Worm (Caenorhabditis elegans): ENCODE results near the gene Y51A2A.16.
"Not testable (repeated sequence)": the region's sequence is repeated elsewhere in the genome, so short reads cannot be mapped to it uniquely, and the experiment has no call there.

Gene Y51A2A.16

DNA sequence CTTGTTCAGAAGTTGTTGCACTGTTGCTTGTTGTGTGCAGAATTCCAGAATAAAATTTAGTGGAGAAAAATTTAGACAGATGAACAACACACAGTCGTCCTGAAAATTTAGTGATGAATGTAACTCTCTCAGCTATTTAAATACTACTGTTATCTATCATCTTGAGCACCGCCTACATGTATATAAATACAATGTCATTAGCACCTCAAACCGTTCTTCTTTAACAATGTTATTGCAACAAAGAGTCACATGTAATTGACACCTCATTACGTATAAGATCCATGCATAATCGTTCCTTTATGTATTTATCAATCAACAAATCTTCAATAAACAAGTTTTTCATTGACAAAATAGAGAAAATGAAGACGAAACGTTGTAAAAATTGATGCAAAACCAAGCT is at the start of gene Y51A2A.16:
Y51A2A.16 (minus strand) TSS at position 101 of the 400 bp plus-strand sequence.
- TF ChIP-seq him-1 (tag; optimal IDR thresholded peaks at IDR 0.05) (no peak), W03F9.2 (tag; optimal IDR thresholded peaks at IDR 0.05) (no peak), dao-5 (tag; optimal IDR thresholded peaks at IDR 0.05) (no peak)

- TF ChIP-seq him-1 (tag; optimal IDR thresholded peaks at IDR 0.05): no peak
- no peak for TF ChIP-seq dao-5 (tag; optimal IDR thresholded peaks at IDR 0.05)
- no peak for TF ChIP-seq W03F9.2 (tag; optimal IDR thresholded peaks at IDR 0.05)
Measured at ce11 chrV:18324525-18324924, 43.8 kb upstream of the Y51A2A.16 start.

DNA sequence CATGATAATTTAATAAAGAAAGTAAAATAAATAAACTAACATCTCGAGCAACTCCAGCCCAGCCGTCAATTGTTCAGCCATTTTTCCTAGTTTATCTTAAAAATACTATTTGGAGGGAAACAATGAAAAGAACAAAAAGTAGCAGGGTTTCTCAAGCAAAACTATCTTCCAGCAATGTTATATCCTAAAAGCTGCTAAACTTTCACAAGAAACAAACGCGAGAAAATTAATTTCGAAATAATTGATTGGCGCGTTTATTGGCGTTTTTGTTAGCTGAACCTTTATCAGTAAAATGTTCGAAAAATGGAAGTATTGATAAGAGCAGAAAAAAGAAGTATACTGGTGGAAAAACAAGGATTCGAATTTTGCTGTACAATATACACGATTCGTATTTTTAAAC is 42.6 kb upstream of the Y51A2A.16 start, which contains the start of gene B0462.5:
B0462.5 (minus strand) TSS at position 101 of the 400 bp plus-strand sequence.
- no peak for TF ChIP-seq W03F9.2 (tag; optimal IDR thresholded peaks at IDR 0.05)
- TF ChIP-seq dao-5 (tag; optimal IDR thresholded peaks at IDR 0.05): no peak
- no peak for TF ChIP-seq him-1 (tag; optimal IDR thresholded peaks at IDR 0.05)

DNA sequence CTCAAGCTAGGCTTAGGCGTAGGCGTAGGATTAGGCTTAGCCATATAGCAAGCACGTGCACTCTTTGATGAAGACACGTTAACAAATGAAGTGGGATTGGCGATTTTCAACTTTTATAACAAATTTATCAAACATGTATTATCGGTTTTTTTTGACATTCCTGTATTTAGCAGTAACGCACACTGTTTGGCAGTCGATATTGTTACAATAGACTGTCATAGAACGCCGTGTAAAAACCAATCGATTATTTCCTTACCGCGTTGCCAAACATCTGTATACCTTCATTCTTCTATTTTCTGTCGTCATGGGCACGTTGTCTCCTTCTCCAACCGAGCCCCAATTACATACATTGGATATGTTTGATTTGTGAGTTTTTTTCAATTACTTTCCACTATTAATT is 37.6 kb upstream of the Y51A2A.16 start, which contains the start of gene fbxb-119:
fbxb-119 (plus strand) TSS at position 301 of the 400 bp plus-strand sequence.
- TF ChIP-seq him-1 (tag; optimal IDR thresholded peaks at IDR 0.05) (no peak), W03F9.2 (tag; optimal IDR thresholded peaks at IDR 0.05) (no peak), dao-5 (tag; optimal IDR thresholded peaks at IDR 0.05) (no peak)

DNA sequence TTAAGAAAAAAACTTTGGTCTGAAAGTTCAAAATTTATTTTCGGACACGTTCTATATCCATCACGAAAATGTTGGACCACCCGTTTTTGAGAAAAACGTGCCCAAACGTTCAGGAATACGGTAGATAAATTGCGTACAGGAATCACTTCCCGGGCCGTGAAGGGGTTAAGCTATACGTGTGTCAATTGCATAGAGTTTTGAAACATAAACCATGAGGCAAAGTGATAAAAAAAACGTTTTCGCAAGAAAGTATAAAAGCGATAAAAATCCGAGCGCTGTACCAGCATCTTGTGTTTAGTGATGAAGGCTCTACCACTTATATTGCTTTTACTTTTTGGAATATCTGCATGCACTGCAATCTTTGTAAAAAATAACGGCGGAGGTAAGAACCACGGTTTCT is 21.7 kb upstream of the Y51A2A.16 start, which contains the start of gene Y51A2A.6:
Y51A2A.6 (plus strand) TSS at position 301 of the 400 bp plus-strand sequence.
- not testable (repeated sequence) for TF ChIP-seq him-1, dao-5, W03F9.2 (tag; optimal IDR thresholded peaks at IDR 0.05)

DNA sequence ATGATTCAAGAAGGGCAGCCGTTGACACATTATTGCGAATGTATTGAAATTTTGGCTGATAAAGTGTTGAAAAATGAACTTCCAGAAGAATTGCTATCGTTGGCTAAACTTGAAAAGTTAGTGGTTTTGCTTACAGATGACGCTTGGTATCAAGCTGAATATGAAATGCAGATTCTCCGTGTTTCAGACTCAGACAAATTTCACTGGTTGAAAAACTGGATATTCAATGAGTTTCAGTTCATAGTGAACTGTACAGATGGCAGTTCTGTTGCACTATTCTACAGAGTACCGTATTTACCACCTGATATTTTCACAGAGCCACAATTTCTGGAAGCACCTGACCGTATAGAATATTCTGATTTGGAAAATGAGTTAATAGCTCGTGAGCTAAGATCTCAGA is 18.6 kb upstream of the Y51A2A.16 start:
- TF ChIP-seq dao-5 (tag; optimal IDR thresholded peaks at IDR 0.05) (no peak), him-1 (tag; optimal IDR thresholded peaks at IDR 0.05) (no peak), W03F9.2 (tag; optimal IDR thresholded peaks at IDR 0.05) (no peak)

DNA sequence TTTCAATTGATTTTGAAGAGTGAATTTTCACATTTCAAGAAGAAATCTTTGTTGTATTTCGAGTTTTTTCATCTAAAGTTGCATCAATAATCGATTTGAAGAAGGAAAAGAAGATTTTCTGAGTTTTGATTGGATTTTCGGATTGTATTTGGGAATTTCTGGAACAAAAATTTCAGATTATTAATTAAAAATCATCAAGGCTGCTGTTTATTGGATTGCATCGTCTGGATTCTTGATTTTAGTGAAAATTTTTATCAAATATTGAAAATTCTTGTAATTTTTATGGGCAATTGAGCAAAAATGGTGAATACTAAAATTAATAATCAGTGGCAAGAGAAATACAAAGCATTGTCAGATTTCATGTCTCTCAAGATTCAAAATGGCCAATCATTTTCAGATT is 17.8 kb upstream of the Y51A2A.16 start, which contains the start of gene Y51A2A.5:
Y51A2A.5 (plus strand) TSS at position 301 of the 400 bp plus-strand sequence.
- no peak for TF ChIP-seq dao-5 (tag; optimal IDR thresholded peaks at IDR 0.05)
- no peak for TF ChIP-seq W03F9.2 (tag; optimal IDR thresholded peaks at IDR 0.05)
- no peak for TF ChIP-seq him-1 (tag; optimal IDR thresholded peaks at IDR 0.05)

ce11 chrV:18292295-18292694 is 11.6 kb upstream of the Y51A2A.16 start, which contains the start of gene Y51A2A.12:
TSS of gene Y51A2A.12 (plus strand) at chrV:18292595.
- no peak for TF ChIP-seq him-1 (tag; optimal IDR thresholded peaks at IDR 0.05)
- no peak for TF ChIP-seq dao-5 (tag; optimal IDR thresholded peaks at IDR 0.05)
- TF ChIP-seq W03F9.2 (tag; optimal IDR thresholded peaks at IDR 0.05): no peak

DNA sequence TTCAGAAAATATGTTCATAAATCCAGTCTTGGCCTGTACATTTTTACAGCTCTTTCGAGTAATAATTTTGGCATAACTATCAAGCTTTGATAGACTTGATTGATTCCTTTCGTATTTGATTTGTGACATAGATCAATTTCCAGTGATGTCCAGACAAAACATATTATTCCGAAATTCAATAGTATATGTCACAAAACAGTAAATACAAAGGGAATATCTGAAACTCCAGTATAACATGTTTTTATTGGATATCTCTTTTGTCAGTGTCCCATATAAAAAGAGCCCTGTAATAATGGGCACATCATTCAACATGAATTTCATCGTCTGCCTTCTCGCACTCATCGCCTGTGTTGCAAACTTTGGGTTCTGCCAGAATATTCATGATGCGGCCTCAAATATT is 10.0 kb upstream of the Y51A2A.16 start, which contains the start of gene Y51A2A.4:
Y51A2A.4 (plus strand) TSS at position 301 of the 400 bp plus-strand sequence.
- TF ChIP-seq him-1 (tag; optimal IDR thresholded peaks at IDR 0.05) (no peak), dao-5 (tag; optimal IDR thresholded peaks at IDR 0.05) (no peak), W03F9.2 (tag; optimal IDR thresholded peaks at IDR 0.05) (no peak)

DNA sequence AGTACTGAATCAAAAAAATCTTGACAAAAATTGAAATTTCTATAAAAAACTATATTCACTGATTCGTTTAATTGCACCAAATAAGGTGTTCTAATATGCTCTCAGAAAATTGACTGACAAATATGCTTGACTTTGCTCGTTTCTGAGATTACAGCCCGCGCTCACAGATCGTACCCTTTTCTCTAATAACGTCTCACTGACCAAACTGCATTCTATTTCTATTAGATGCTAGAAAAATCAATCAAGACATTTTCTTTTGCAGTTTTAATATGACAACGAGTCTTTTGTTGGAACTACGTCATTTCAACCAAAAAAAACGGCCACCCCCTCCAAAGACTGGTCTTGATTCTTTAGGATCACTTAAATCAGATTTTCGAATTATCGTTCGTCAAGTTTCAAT is 1.9 kb upstream of the Y51A2A.16 start, which contains the start of gene clec-247:
clec-247 (plus strand) TSS at position 301 of the 400 bp plus-strand sequence.
- TF ChIP-seq dao-5 (tag; optimal IDR thresholded peaks at IDR 0.05) (no peak), him-1 (tag; optimal IDR thresholded peaks at IDR 0.05) (no peak), W03F9.2 (tag; optimal IDR thresholded peaks at IDR 0.05) (no peak)

DNA sequence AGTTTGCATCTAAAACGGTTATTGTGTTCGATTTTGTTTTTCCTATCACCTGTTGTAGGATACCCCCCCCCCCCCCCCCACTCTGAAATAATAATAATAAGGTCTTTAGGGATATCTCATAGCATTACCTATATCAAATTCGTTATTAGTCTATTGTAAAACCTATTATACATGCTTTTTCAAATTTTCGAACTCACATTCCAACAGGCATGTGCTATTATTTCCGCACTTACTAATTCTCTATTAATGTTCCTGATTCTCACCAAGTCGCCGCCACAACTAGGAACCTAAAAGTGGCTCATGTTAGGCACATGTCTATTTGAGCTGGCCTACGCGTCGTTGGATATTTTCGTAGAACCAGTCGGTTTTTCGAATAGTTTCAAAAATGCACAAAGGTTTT is 10.3 kb downstream of the Y51A2A.16 start, which contains the start of gene Y37H2C.4:
Y37H2C.4 (plus strand) TSS at position 301 of the 400 bp plus-strand sequence.
- TF ChIP-seq him-1 (tag; optimal IDR thresholded peaks at IDR 0.05) (no peak), W03F9.2 (tag; optimal IDR thresholded peaks at IDR 0.05) (no peak), dao-5 (tag; optimal IDR thresholded peaks at IDR 0.05) (no peak)

ce11 chrV:18269885-18270284 is 10.8 kb downstream of the Y51A2A.16 start, which contains the start of gene skr-6:
TSS of gene skr-6 (minus strand) at chrV:18269985.
- no peak for TF ChIP-seq him-1 (tag; optimal IDR thresholded peaks at IDR 0.05)
- no peak for TF ChIP-seq W03F9.2 (tag; optimal IDR thresholded peaks at IDR 0.05)
- no peak for TF ChIP-seq dao-5 (tag; optimal IDR thresholded peaks at IDR 0.05)

DNA sequence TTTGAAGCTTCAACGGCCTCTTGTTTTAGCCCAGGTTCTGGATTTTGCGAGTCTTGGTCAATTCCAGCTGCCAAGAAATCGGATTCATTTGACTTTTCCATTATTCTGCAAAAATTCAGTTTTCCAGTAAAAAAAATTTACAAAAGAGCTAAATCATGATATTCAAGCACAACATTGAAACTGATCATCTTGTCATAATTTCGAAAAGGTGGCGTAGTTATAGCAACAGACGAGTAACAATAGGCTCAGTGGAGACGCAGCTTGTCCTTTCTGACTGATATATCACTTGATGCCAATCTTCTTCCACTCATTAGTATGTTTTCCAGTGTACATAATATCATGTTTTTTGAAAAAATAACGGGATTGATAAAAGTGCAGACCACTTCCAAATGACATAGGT is 11.9 kb downstream of the Y51A2A.16 start, which contains the start of gene fbxa-213:
fbxa-213 (minus strand) TSS at position 101 of the 400 bp plus-strand sequence.
- TF ChIP-seq him-1 (tag; optimal IDR thresholded peaks at IDR 0.05) (no peak), dao-5 (tag; optimal IDR thresholded peaks at IDR 0.05) (no peak), W03F9.2 (tag; optimal IDR thresholded peaks at IDR 0.05) (no peak)

- TF ChIP-seq dao-5 (tag; optimal IDR thresholded peaks at IDR 0.05) (no peak), him-1 (tag; optimal IDR thresholded peaks at IDR 0.05) (no peak), W03F9.2 (tag; optimal IDR thresholded peaks at IDR 0.05) (no peak)
Measured at ce11 chrV:18266238-18266637, 14.4 kb downstream of the Y51A2A.16 start, which contains the start of gene R10E8.6. TSS of gene R10E8.6 (minus strand) at chrV:18266391.
